Fruit fly (Drosophila melanogaster): ENCODE data around the gene Tpc1.

DNA sequence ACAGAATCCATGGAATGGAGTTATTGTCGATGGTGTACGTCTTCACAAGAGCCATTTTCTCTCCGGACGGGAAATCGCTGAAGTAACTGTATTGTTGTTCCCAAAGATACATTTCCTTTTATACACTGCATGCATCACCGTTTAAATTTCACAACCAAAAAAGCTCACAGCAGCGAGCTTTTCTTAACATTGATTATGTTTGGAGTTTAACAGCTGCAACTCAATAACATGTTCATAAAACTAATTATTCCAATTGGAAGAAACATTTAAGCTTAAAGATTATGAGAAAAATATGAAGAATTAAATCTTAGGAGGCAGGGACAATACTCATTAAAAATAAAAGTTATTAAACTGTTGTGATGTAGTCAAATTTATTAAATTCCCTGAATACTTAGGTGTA lies 2.8 kb downstream of the Tpc1 start, which contains the start of gene CG14695:
- TF ChIP-seq ara (GFP tag; IDR thresholded peaks at IDR 0.05) (no peak), Optix (GFP tag; IDR thresholded peaks at IDR 0.05) (no peak), CG10543 (GFP tag; optimal IDR thresholded peaks at IDR 0.05) (no peak), CG30403 (GFP tag; optimal IDR thresholded peaks at IDR 0.05) (no peak), Trl (optimal IDR thresholded peaks at IDR 0.05) (no peak), Trl (GFP tag; optimal IDR thresholded peaks at IDR 0.05) (no peak)
